Fruit fly (Drosophila melanogaster) whole organism, embryonic: Measurements from ENCODE around the gene ago.

ENCODE experiments used
- Abd-B ChIP-seq: fragments of 200-800 bp; sonication (Bioruptor generic); optimal IDR thresholded peaks from 2 replicates; lab custom pipeline; 2018; ENCODE audit warnings: missing biosample characterization, mild to moderate bottlenecking, missing genetic modification characterization, moderate library complexity
- B-H1 ChIP-seq: fragments of 200-800 bp; sonication (Bioruptor generic); IDR thresholded peaks from 3 replicates; pipeline ENCODE4 v1.3.6; 2022; ENCODE audit warnings: missing biosample characterization, missing genetic modification characterization
- BEAF-32 ChIP-seq: fragments of 200-800 bp; sonication (Bioruptor generic); optimal IDR thresholded peaks from 3 replicates; lab custom pipeline; 2017; ENCODE audit warnings: missing biosample characterization, missing genetic modification characterization, mild to moderate bottlenecking, moderate library complexity, missing genetic modification reagents
- CG10543 ChIP-seq: fragments of 200-800 bp; sonication (Bioruptor generic); optimal IDR thresholded peaks from 3 replicates; lab custom pipeline; 2017; ENCODE audit warnings: missing biosample characterization, mild to moderate bottlenecking, missing genetic modification characterization, moderate library complexity
- CG12071 ChIP-seq: fragments of 200-800 bp; sonication (Bioruptor generic); optimal IDR thresholded peaks from 3 replicates; lab custom pipeline; 2018; ENCODE audit warnings: missing biosample characterization, mild to moderate bottlenecking, missing genetic modification characterization
- CG12155 ChIP-seq: fragments of 200-800 bp; sonication (Bioruptor generic); optimal IDR thresholded peaks from 3 replicates; lab custom pipeline; 2016; ENCODE audit warnings: missing biosample characterization, missing genetic modification characterization
- CG12219 ChIP-seq: fragments of 200-800 bp; sonication (Bioruptor generic); optimal IDR thresholded peaks from 3 replicates; lab custom pipeline; 2018; ENCODE audit warnings: missing biosample characterization, mild to moderate bottlenecking, missing genetic modification characterization
- CG12659 ChIP-seq: fragments of 200-800 bp; sonication (Bioruptor generic); optimal IDR thresholded peaks from 3 replicates; lab custom pipeline; 2017; ENCODE audit warnings: mild to moderate bottlenecking, missing biosample characterization, missing genetic modification reagents, missing genetic modification characterization
- CG12744 ChIP-seq: fragments of 200-800 bp; sonication (Bioruptor generic); optimal IDR thresholded peaks from 2 replicates; lab custom pipeline; 2016; ENCODE audit warnings: missing biosample characterization, missing genetic modification characterization
- CG12769 ChIP-seq: fragments of 200-800 bp; sonication (Bioruptor generic); optimal IDR thresholded peaks from 2 replicates; lab custom pipeline; 2019; ENCODE audit warnings: missing biosample characterization, mild to moderate bottlenecking, missing genetic modification characterization, moderate library complexity
- CG13287 ChIP-seq: fragments of 200-800 bp; sonication (Bioruptor generic); IDR thresholded peaks from 2 replicates; pipeline ENCODE4 v1.3.6; 2022; ENCODE audit warnings: missing biosample characterization, missing genetic modification characterization; ENCODE audit not compliant: partially characterized antibody
- CG15269 ChIP-seq: fragments of 200-800 bp; sonication (Bioruptor generic); optimal IDR thresholded peaks from 2 replicates; lab custom pipeline; 2018; ENCODE audit warnings: missing biosample characterization, mild to moderate bottlenecking, missing genetic modification characterization, moderate library complexity
- CG15601 ChIP-seq: fragments of 200-800 bp; sonication (Bioruptor generic); optimal IDR thresholded peaks from 3 replicates; lab custom pipeline; 2019; ENCODE audit warnings: missing biosample characterization, mild to moderate bottlenecking, missing genetic modification characterization, moderate library complexity
- CG17385 ChIP-seq: fragments of 200-800 bp; sonication (Bioruptor generic); optimal IDR thresholded peaks from 3 replicates; lab custom pipeline; 2018; ENCODE audit warnings: missing biosample characterization, mild to moderate bottlenecking, missing genetic modification characterization
- CG18262 ChIP-seq: fragments of 200-800 bp; optimal IDR thresholded peaks from 3 replicates; lab custom pipeline; 2019; ENCODE audit warnings: missing biosample characterization, mild to moderate bottlenecking, missing genetic modification characterization, moderate library complexity
- CG30403 ChIP-seq: fragments of 200-800 bp; sonication (Bioruptor generic); optimal IDR thresholded peaks from 3 replicates; lab custom pipeline; 2016; ENCODE audit warnings: missing biosample characterization, missing genetic modification characterization
- CG32772 ChIP-seq: fragments of 200-800 bp; sonication (Bioruptor generic); IDR thresholded peaks from 2 replicates; pipeline ENCODE4 v1.3.6; 2022; ENCODE audit warnings: missing biosample characterization, missing genetic modification characterization
- CG34376 ChIP-seq: fragments of 200-800 bp; sonication (Bioruptor generic); optimal IDR thresholded peaks from 2 replicates; lab custom pipeline; 2018; ENCODE audit warnings: missing biosample characterization, mild to moderate bottlenecking, missing genetic modification characterization
- CG43689 ChIP-seq: fragments of 200-800 bp; sonication (Bioruptor generic); IDR thresholded peaks from 2 replicates; pipeline ENCODE4 v1.3.6; 2022; ENCODE audit warnings: missing biosample characterization, missing genetic modification characterization
- CG6683 ChIP-seq: fragments of 200-800 bp; sonication (Bioruptor generic); optimal IDR thresholded peaks from 2 replicates; lab custom pipeline; 2017; ENCODE audit warnings: missing biosample characterization, mild to moderate bottlenecking, missing genetic modification characterization, missing genetic modification reagents
- CG6765 ChIP-seq: fragments of 200-800 bp; sonication (Bioruptor generic); optimal IDR thresholded peaks from 3 replicates; lab custom pipeline; 2017; ENCODE audit warnings: missing biosample characterization, mild to moderate bottlenecking, missing genetic modification characterization
- CG6854 ChIP-seq: fragments of 200-800 bp; sonication (Bioruptor generic); optimal IDR thresholded peaks from 3 replicates; lab custom pipeline; 2017; ENCODE audit warnings: missing biosample characterization, mild to moderate bottlenecking, missing genetic modification characterization
- CG7357 ChIP-seq: fragments of 200-800 bp; sonication (Bioruptor generic); IDR thresholded peaks from 3 replicates; pipeline ENCODE4 v1.3.6; 2022; ENCODE audit warnings: missing biosample characterization, missing genetic modification characterization
- CG7745 ChIP-seq: fragments of 200-800 bp; sonication (Bioruptor generic); optimal IDR thresholded peaks from 2 replicates; lab custom pipeline; 2018; ENCODE audit warnings: missing biosample characterization, mild to moderate bottlenecking, missing genetic modification characterization, moderate library complexity
- CG7839 ChIP-seq: fragments of 200-800 bp; sonication (Bioruptor generic); optimal IDR thresholded peaks from 3 replicates; lab custom pipeline; 2018; ENCODE audit warnings: missing biosample characterization, mild to moderate bottlenecking, missing genetic modification characterization, moderate library complexity
- Doc2 ChIP-seq: fragments of 200-800 bp; sonication (Bioruptor generic); IDR thresholded peaks from 2 replicates; pipeline ENCODE4 v1.3.6; 2022; ENCODE audit warnings: missing biosample characterization, missing genetic modification characterization
- Ets65A ChIP-seq: fragments of 200-800 bp; sonication (Bioruptor generic); peaks from one replicate; lab custom pipeline; 2016; ENCODE audit warnings: missing biosample characterization, missing genetic modification characterization
- HLHmδ ChIP-seq: fragments of 200-800 bp; sonication (Bioruptor generic); optimal IDR thresholded peaks from 2 replicates; lab custom pipeline; 2018; ENCODE audit warnings: missing biosample characterization, mild to moderate bottlenecking, missing genetic modification characterization, moderate library complexity
- MTF-1 ChIP-seq: fragments of 200-800 bp; sonication (Bioruptor generic); optimal IDR thresholded peaks from 2 replicates; lab custom pipeline; 2018; ENCODE audit warnings: missing biosample characterization, mild to moderate bottlenecking, missing genetic modification characterization, borderline replicate concordance
- Meics ChIP-seq: fragments of 200-800 bp; sonication (Bioruptor generic); optimal IDR thresholded peaks from 2 replicates; lab custom pipeline; 2017; ENCODE audit warnings: missing biosample characterization, mild to moderate bottlenecking, missing genetic modification characterization
- Mes4 ChIP-seq: fragments of 200-800 bp; sonication (Bioruptor generic); optimal IDR thresholded peaks from 2 replicates; lab custom pipeline; 2016; ENCODE audit warnings: missing biosample characterization, missing genetic modification characterization
- Nf-YB ChIP-seq: fragments of 200-800 bp; sonication (Bioruptor generic); optimal IDR thresholded peaks from 3 replicates; lab custom pipeline; 2019; ENCODE audit warnings: missing biosample characterization, mild to moderate bottlenecking, missing genetic modification characterization, moderate library complexity
- Ptx1 ChIP-seq: fragments of 200-800 bp; sonication (Bioruptor generic); IDR thresholded peaks from 2 replicates; pipeline ENCODE4 v1.3.6; 2022; ENCODE audit warnings: missing biosample characterization, missing genetic modification characterization
- Sox102F ChIP-seq: fragments of 200-800 bp; sonication (Bioruptor generic); optimal IDR thresholded peaks from 2 replicates; lab custom pipeline; 2018; ENCODE audit warnings: missing biosample characterization, mild to moderate bottlenecking, missing genetic modification characterization, moderate library complexity
- ap ChIP-seq: fragments of 200-800 bp; sonication (Bioruptor generic); IDR thresholded peaks from 2 replicates; pipeline ENCODE4 v1.3.6; 2022; ENCODE audit warnings: missing biosample characterization, missing genetic modification characterization
- chinmo ChIP-seq: fragments of 200-800 bp; sonication (Bioruptor generic); IDR thresholded peaks from 4 replicates; pipeline ENCODE4 v1.3.6; 2022; ENCODE audit warnings: missing biosample characterization, missing genetic modification characterization; ENCODE audit not compliant: partially characterized antibody
- crol ChIP-seq: fragments of 200-800 bp; sonication (Bioruptor generic); IDR thresholded peaks from 2 replicates; pipeline ENCODE4 v1.3.6; 2022; ENCODE audit warnings: missing biosample characterization, missing genetic modification characterization
- dimm ChIP-seq: fragments of 200-800 bp; sonication (Bioruptor generic); IDR thresholded peaks from 2 replicates; pipeline ENCODE4 v1.3.6; 2022; ENCODE audit warnings: missing biosample characterization, missing genetic modification characterization
- grau ChIP-seq: fragments of 200-800 bp; optimal IDR thresholded peaks from 3 replicates; lab custom pipeline; 2019; ENCODE audit warnings: missing biosample characterization, mild to moderate bottlenecking, missing genetic modification characterization, moderate library complexity
- jigr1 ChIP-seq: fragments of 200-800 bp; sonication (Bioruptor generic); IDR thresholded peaks from 3 replicates; pipeline ENCODE4 v1.3.6; 2022; ENCODE audit warnings: missing biosample characterization, missing genetic modification characterization
- jumu ChIP-seq: fragments of 200-800 bp; sonication (Bioruptor generic); optimal IDR thresholded peaks from 3 replicates; lab custom pipeline; 2016; ENCODE audit warnings: missing biosample characterization, missing genetic modification characterization
- kay ChIP-seq: fragments of 200-800 bp; sonication (Bioruptor generic); optimal IDR thresholded peaks from 2 replicates; lab custom pipeline; 2016; ENCODE audit warnings: missing biosample characterization, missing genetic modification characterization
- lilli ChIP-seq: fragments of 200-800 bp; sonication (Bioruptor generic); optimal IDR thresholded peaks from 3 replicates; lab custom pipeline; 2016; ENCODE audit warnings: missing biosample characterization, missing genetic modification characterization
- mam ChIP-seq: fragments of 200-800 bp; sonication (Bioruptor generic); optimal IDR thresholded peaks from 3 replicates; lab custom pipeline; 2016; ENCODE audit warnings: missing biosample characterization, missing genetic modification characterization
- nerfin-1 ChIP-seq: fragments of 200-800 bp; sonication (Bioruptor generic); optimal IDR thresholded peaks from 3 replicates; lab custom pipeline; 2019; ENCODE audit warnings: missing biosample characterization, mild to moderate bottlenecking, missing genetic modification characterization, moderate library complexity
- odd ChIP-seq: fragments of 200-800 bp; sonication (Bioruptor generic); optimal IDR thresholded peaks from 2 replicates; lab custom pipeline; 2017; ENCODE audit warnings: missing biosample characterization, mild to moderate bottlenecking, missing genetic modification characterization
- pb ChIP-seq: fragments of 200-800 bp; sonication (Bioruptor generic); optimal IDR thresholded peaks from 3 replicates; lab custom pipeline; 2016; ENCODE audit warnings: missing biosample characterization, missing genetic modification characterization
- phol ChIP-seq: fragments of 200-800 bp; sonication (Bioruptor generic); optimal IDR thresholded peaks from 3 replicates; lab custom pipeline; 2018; ENCODE audit warnings: missing biosample characterization, mild to moderate bottlenecking, missing genetic modification characterization, moderate library complexity
- tna ChIP-seq: fragments of 200-800 bp; sonication (Bioruptor generic); IDR thresholded peaks from 2 replicates; pipeline ENCODE4 v1.3.6; 2022; ENCODE audit warnings: missing biosample characterization, missing genetic modification characterization; ENCODE audit not compliant: partially characterized antibody
- twi ChIP-seq: fragments of 200-800 bp; optimal IDR thresholded peaks from 2 replicates; lab custom pipeline; 2019; ENCODE audit warnings: missing biosample characterization, mild to moderate bottlenecking, missing genetic modification characterization, moderate library complexity
- usp ChIP-seq: fragments of >200 bp; optimal IDR thresholded peaks from 2 replicates; lab custom pipeline; 2017; ENCODE audit warnings: missing biosample characterization, missing genetic modification characterization

ago gene

DNA sequence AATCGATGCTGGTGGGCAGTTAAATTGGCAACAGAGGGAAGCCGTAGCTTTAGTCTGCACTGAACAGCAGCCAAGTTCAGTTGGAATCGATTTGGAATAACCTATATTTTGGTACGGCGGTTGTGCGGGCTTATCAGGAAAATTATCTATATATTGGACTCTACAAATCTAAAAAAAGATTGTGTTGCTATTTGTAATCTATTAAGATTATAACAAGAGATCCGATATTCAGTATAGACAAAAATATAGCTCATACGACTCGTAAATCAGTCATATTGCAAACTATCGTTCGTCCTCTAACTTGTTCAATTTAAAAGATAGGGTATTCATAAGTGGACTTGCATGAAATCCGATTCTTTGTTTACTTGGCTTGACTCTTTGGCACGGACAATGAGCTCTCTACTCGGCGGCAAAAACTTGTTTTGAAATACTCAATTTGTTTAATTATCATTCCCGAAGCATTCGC, 34.5 kb upstream of the ago start, which contains the start of gene Hexo1 (continued):
- TF ChIP-seq CG15269 (tag; lab: Kevin White, UChicago) (peak; percentile 65), CG7839 (tag; lab: Kevin White, UChicago) (peak; percentile 47), Sox102F (GFP tag; lab: Kevin White, UChicago) (peak; percentile 33), mam (GFP tag; lab: Kevin White, UChicago) (peak; percentile 15), usp (GFP tag; lab: Kevin White, UChicago) (no peak), CG34376 (peak; percentile 79), HLHmδ (no peak), CG30403 (GFP tag; lab: Kevin White, UChicago) (peak; percentile 37), odd (GFP tag; lab: Kevin White, UChicago) (peak; percentile 36), chinmo (0 out of 4 replicates have a peak, but pooled peaks have one; percentile 47), Nf-YB (no peak), CG12071 (no peak), Abd-B (GFP tag; lab: Kevin White, UChicago) (no peak), jumu (GFP tag; lab: Kevin White, UChicago) (no peak), nerfin-1 (tag; lab: Kevin White, UChicago) (no peak), Ptx1 (GFP tag; lab: Robert Waterston, UW) (no peak), CG43689 (GFP tag; lab: Robert Waterston, UW) (no peak), dimm (GFP tag; lab: Robert Waterston, UW) (no peak), twi (no peak), pb (GFP tag; lab: Kevin White, UChicago) (no peak), Meics (peak; percentile 44), BEAF-32 (GFP tag; lab: Kevin White, UChicago) (no peak), CG6765 (GFP tag; lab: Kevin White, UChicago) (no peak), tna (GFP tag; lab: Robert Waterston, UW) (no peak), Mes4 (GFP tag; lab: Kevin White, UChicago) (no peak), CG7745 (tag; lab: Kevin White, UChicago) (no peak), jigr1 (GFP tag; lab: Robert Waterston, UW) (no peak), lilli (GFP tag; lab: Kevin White, UChicago) (peak; percentile 39), CG12659 (GFP tag; lab: Kevin White, UChicago) (peak; percentile 27), CG12155 (GFP tag; lab: Kevin White, UChicago) (no peak), Doc2 (GFP tag; lab: Robert Waterston, UW) (no peak), grau (tag; lab: Kevin White, UChicago) (peak; percentile 39), kay (GFP tag; lab: Kevin White, UChicago) (no peak), CG6854 (no peak), CG12219 (GFP tag; lab: Kevin White, UChicago) (peak; percentile 34), CG12769 (tag; lab: Kevin White, UChicago) (peak; percentile 12), CG6683 (no peak), CG10543 (GFP tag; lab: Kevin White, UChicago) (no peak), CG13287 (GFP tag; lab: Robert Waterston, UW) (peak; percentile 23; the same call in 1 of the 2 replicates), CG18262 (tag; lab: Kevin White, UChicago) (peak; percentile 31), CG17385 (peak; percentile 36), CG7357 (GFP tag; lab: Robert Waterston, UW) (no peak), Ets65A (peak; percentile 92), CG15601 (tag; lab: Kevin White, UChicago) (no peak), phol (tag; lab: Kevin White, UChicago) (peak; percentile 10), CG12744 (GFP tag; lab: Kevin White, UChicago) (no peak), MTF-1 (GFP tag; lab: Kevin White, UChicago) (no peak), crol (GFP tag; lab: Robert Waterston, UW) (no peak), ap (no peak), CG32772 (no peak), B-H1 (GFP tag; lab: Robert Waterston, UW) (no peak)
